Worm (Caenorhabditis elegans) whole organism, L3 larva: ENCODE measurements around the gene H35B03.1.

ENCODE experiments used
- ceh-16 ChIP-seq: sonication (generic microtip); optimal IDR thresholded peaks from 2 replicates; lab custom pipeline; 2017; ENCODE audit warnings: missing biosample characterization, missing genetic modification characterization
- fos-1 ChIP-seq: fragments of 150-350 bp; optimal IDR thresholded peaks from 2 replicates; lab custom pipeline; 2014; ENCODE audit warnings: missing biosample characterization, missing genetic modification characterization
- nhr-11 ChIP-seq: fragments of 150-350 bp; optimal IDR thresholded peaks from 2 replicates; lab custom pipeline; 2014; ENCODE audit warnings: missing biosample characterization, missing genetic modification characterization
- snpc-4 ChIP-seq: fragments of 150-350 bp; optimal IDR thresholded peaks from 2 replicates; lab custom pipeline; 2014; ENCODE audit warnings: missing biosample characterization, missing genetic modification characterization
- tbx-2 ChIP-seq: sonication (generic microtip); optimal IDR thresholded peaks from 2 replicates; lab custom pipeline; 2016; ENCODE audit warnings: mild to moderate bottlenecking, missing genetic modification characterization, missing compliant biosample characterization
- unc-39 ChIP-seq: sonication (generic microtip); optimal IDR thresholded peaks from 4 replicates; lab custom pipeline; 2017; ENCODE audit warnings: missing biosample characterization, missing genetic modification characterization

ce11 chrIV:5753253-5753652 is 27.9 kb downstream of the H35B03.1 start:
- TF ChIP-seq unc-39 (tag; lab: Kevin White, UChicago): no peak
- TF ChIP-seq snpc-4 (tag; lab: Kevin White, UChicago): no peak
- TF ChIP-seq tbx-2 (tag; lab: Kevin White, UChicago): peak; percentile 5
- TF ChIP-seq fos-1 (tag; lab: Kevin White, UChicago): no peak
- TF ChIP-seq nhr-11 (tag; lab: Kevin White, UChicago): no peak
- TF ChIP-seq ceh-16 (tag; lab: Kevin White, UChicago): no peak
